Worm (Caenorhabditis elegans) whole organism, L4 larva: ENCODE results near the gene F54A3.6.

Experiments used
- F10B5.3 ChIP-seq: sonication (generic microtip); optimal IDR thresholded peaks from 2 replicates; lab custom pipeline; 2016; ENCODE audit warnings: mild to moderate bottlenecking, missing genetic modification characterization, missing compliant biosample characterization
- F44E2.7 ChIP-seq: fragments of 200-800 bp; sonication (Bioruptor generic); IDR thresholded peaks from 2 replicates; pipeline ENCODE4 v2.1.2; 2022; ENCODE audit warnings: missing genetic modification characterization, missing compliant biosample characterization
- T20F7.1 ChIP-seq: fragments of 200-800 bp; sonication (Bioruptor generic); optimal IDR thresholded peaks from 2 replicates; lab custom pipeline; 2018; ENCODE audit warnings: mild to moderate bottlenecking, missing genetic modification characterization, missing compliant biosample characterization
- Y105C5A.15 ChIP-seq: fragments of 200-800 bp; sonication (Bioruptor generic); IDR thresholded peaks from 2 replicates; pipeline ENCODE4 v1.3.6; 2022; ENCODE audit warnings: missing genetic modification characterization, missing compliant biosample characterization
- ZK546.5 ChIP-seq, 2 experiments: sonication (generic microtip); optimal IDR thresholded peaks; 2 replicates each; lab custom pipeline; 2017; ENCODE audit warnings: missing biosample characterization in 2 of 2, missing genetic modification characterization in 2 of 2
- aha-1 ChIP-seq: fragments of 150-350 bp; peaks from one replicate; lab custom pipeline; 2014; ENCODE audit warnings: missing biosample characterization, missing genetic modification characterization
- ama-1 ChIP-seq: fragments of 150-350 bp; optimal IDR thresholded peaks from 2 replicates; lab custom pipeline; 2014; ENCODE audit warnings: inconsistent platforms, mixed read lengths
- ceh-32 ChIP-seq: sonication (generic microtip); optimal IDR thresholded peaks from 2 replicates; lab custom pipeline; 2016; ENCODE audit warnings: mild to moderate bottlenecking, missing genetic modification characterization, missing compliant biosample characterization; ENCODE audit not compliant: poor library complexity
- ceh-44 ChIP-seq: fragments of 200-800 bp; sonication (Bioruptor generic); IDR thresholded peaks from 2 replicates; pipeline ENCODE4 v1.3.6; 2022; ENCODE audit warnings: missing genetic modification reagents, missing genetic modification characterization, missing compliant biosample characterization
- ceh-82 ChIP-seq: sonication (generic microtip); optimal IDR thresholded peaks from 2 replicates; lab custom pipeline; 2017; ENCODE audit warnings: missing biosample characterization, missing genetic modification characterization
- dpl-1 ChIP-seq: fragments of 150-350 bp; optimal IDR thresholded peaks from 2 replicates; lab custom pipeline; 2014; ENCODE audit warnings: missing biosample characterization, missing genetic modification reagents, missing genetic modification characterization
- egl-43 ChIP-seq: fragments of 200-800 bp; sonication (Bioruptor generic); IDR thresholded peaks from 2 replicates; pipeline ENCODE4 v1.3.6; 2022; ENCODE audit warnings: missing genetic modification reagents, missing genetic modification characterization, missing compliant biosample characterization
- hif-1 ChIP-seq, 2 experiments: sonication (generic microtip); optimal IDR thresholded peaks; 2 replicates each; lab custom pipeline; 2016 to 2017; ENCODE audit warnings: missing compliant biosample characterization in 2 of 2, missing genetic modification characterization in 2 of 2, missing genetic modification reagents in 2 of 2, missing genotype in 2 of 2, mild to moderate bottlenecking in 1 of 2
- hlh-11 ChIP-seq: fragments of 200-800 bp; sonication (Bioruptor generic); optimal IDR thresholded peaks from 2 replicates; lab custom pipeline; 2018; ENCODE audit warnings: mild to moderate bottlenecking, missing genetic modification characterization, missing compliant biosample characterization
- hlh-30 ChIP-seq: sonication (generic microtip); optimal IDR thresholded peaks from 2 replicates; lab custom pipeline; 2017; ENCODE audit warnings: antibody characterized with exemption, mild to moderate bottlenecking, missing genetic modification characterization, missing compliant biosample characterization; ENCODE audit not compliant: insufficient read depth
- hmg-1.1 ChIP-seq: fragments of 200-800 bp; sonication (Bioruptor generic); IDR thresholded peaks from 2 replicates; pipeline ENCODE4 v1.3.6; 2022; ENCODE audit warnings: missing genetic modification reagents, missing genetic modification characterization, missing compliant biosample characterization
- lim-7 ChIP-seq: fragments of 200-800 bp; sonication (Bioruptor generic); IDR thresholded peaks from 2 replicates; pipeline ENCODE4 v1.3.6; 2022; ENCODE audit warnings: missing genetic modification characterization, missing compliant biosample characterization
- lin-13 ChIP-seq: fragments of 150-350 bp; optimal IDR thresholded peaks from 2 replicates; lab custom pipeline; 2014; ENCODE audit warnings: missing biosample characterization, missing genetic modification reagents, missing genetic modification characterization
- lin-38 ChIP-seq: fragments of 200-800 bp; sonication (Bioruptor generic); IDR thresholded peaks from 2 replicates; pipeline ENCODE4 v1.3.6; 2022; ENCODE audit warnings: missing genetic modification reagents, missing genetic modification characterization, missing compliant biosample characterization
- lir-3 ChIP-seq: sonication (generic microtip); optimal IDR thresholded peaks from 2 replicates; lab custom pipeline; 2016; ENCODE audit warnings: mild to moderate bottlenecking, missing genetic modification characterization, missing compliant biosample characterization
- lsy-2 ChIP-seq, 2 experiments: fragments of 150-350 bp in 1 of 2; sonication (generic microtip) in 1 of 2; optimal IDR thresholded peaks; 2 replicates each; lab custom pipeline; 2014 to 2017; ENCODE audit warnings: missing biosample characterization in 2 of 2, missing genetic modification characterization in 2 of 2
- madf-9 ChIP-seq: fragments of 200-800 bp; sonication (Bioruptor generic); conservative IDR thresholded peaks from 2 replicates; pipeline ENCODE4 v1.3.6; 2022; ENCODE audit warnings: missing genetic modification reagents, missing genetic modification characterization, missing compliant biosample characterization
- mdt-29 ChIP-seq: fragments of 200-800 bp; sonication (Bioruptor generic); IDR thresholded peaks from 2 replicates; pipeline ENCODE4 v1.3.6; 2022; ENCODE audit warnings: missing genetic modification reagents, missing genetic modification characterization, missing compliant biosample characterization
- mep-1 ChIP-seq: fragments of 150-350 bp; sonication (generic microtip); optimal IDR thresholded peaks from 3 replicates; lab custom pipeline; 2014; ENCODE audit warnings: missing biosample characterization, missing genetic modification characterization
- mes-2 ChIP-seq: sonication (generic microtip); optimal IDR thresholded peaks from 2 replicates; lab custom pipeline; 2016; ENCODE audit warnings: missing genotype, mild to moderate bottlenecking, missing genetic modification characterization, missing compliant biosample characterization; ENCODE audit not compliant: poor library complexity, severe bottlenecking
- nhr-237 ChIP-seq: sonication (generic microtip); optimal IDR thresholded peaks from 2 replicates; lab custom pipeline; 2017; ENCODE audit warnings: missing biosample characterization, missing genetic modification characterization
- nhr-25 ChIP-seq: sonication (generic microtip); optimal IDR thresholded peaks from 2 replicates; lab custom pipeline; 2017; ENCODE audit warnings: missing genetic modification characterization, mild to moderate bottlenecking, missing compliant biosample characterization, antibody characterized with exemption, moderate library complexity, borderline replicate concordance; ENCODE audit not compliant: insufficient read depth
- rbr-2 ChIP-seq: sonication (generic microtip); optimal IDR thresholded peaks from 2 replicates; lab custom pipeline; 2016; ENCODE audit warnings: missing genotype, missing genetic modification characterization, missing compliant biosample characterization
- saeg-2 ChIP-seq: fragments of 200-800 bp; sonication (Bioruptor generic); IDR thresholded peaks from 2 replicates; pipeline ENCODE4 v1.3.6; 2022; ENCODE audit warnings: missing genetic modification reagents, missing genetic modification characterization, missing compliant biosample characterization
- set-16 ChIP-seq: fragments of 200-800 bp; sonication (Bioruptor generic); IDR thresholded peaks from 2 replicates; pipeline ENCODE4 v1.3.6; 2022; ENCODE audit warnings: missing genetic modification reagents, missing genetic modification characterization, missing compliant biosample characterization
- snpc-1.2 ChIP-seq: fragments of 200-800 bp; sonication (Bioruptor generic); IDR thresholded peaks from 2 replicates; pipeline ENCODE4 v1.3.6; 2022; ENCODE audit warnings: missing genetic modification reagents, missing genetic modification characterization, missing compliant biosample characterization
- unc-39 ChIP-seq: sonication (generic microtip); optimal IDR thresholded peaks from 2 replicates; lab custom pipeline; 2017; ENCODE audit warnings: missing biosample characterization, missing genetic modification characterization
- unc-62 ChIP-seq, 3 experiments: fragments of 150-350 bp in 1 of 3; sonication (generic microtip); optimal IDR thresholded peaks in 2 of 3; peaks in 1 of 3; 1 replicate in 1 of 3; 2 replicates in 2 of 3; lab custom pipeline; 2014 to 2017; ENCODE audit warnings: missing biosample characterization in 3 of 3, missing genetic modification characterization in 3 of 3, missing genetic modification reagents in 3 of 3, missing genotype in 1 of 3
- vab-7 ChIP-seq: fragments of 200-800 bp; sonication (Bioruptor generic); IDR thresholded peaks from 2 replicates; pipeline ENCODE4 v1.3.6; 2022; ENCODE audit warnings: missing genetic modification reagents, missing genetic modification characterization, missing compliant biosample characterization
- zfp-2 ChIP-seq: sonication (generic microtip); optimal IDR thresholded peaks from 2 replicates; lab custom pipeline; 2016; ENCODE audit warnings: mild to moderate bottlenecking, missing genetic modification characterization, missing compliant biosample characterization
- zfp-3 ChIP-seq: fragments of 200-800 bp; sonication (Bioruptor generic); conservative IDR thresholded peaks from 2 replicates; pipeline ENCODE4 v1.3.6; 2022; ENCODE audit warnings: missing genetic modification reagents, missing genetic modification characterization, missing compliant biosample characterization
- zip-2 ChIP-seq: fragments of 150-350 bp; optimal IDR thresholded peaks from 2 replicates; lab custom pipeline; 2014; ENCODE audit warnings: missing biosample characterization, missing genetic modification characterization

F54A3.6 gene

DNA sequence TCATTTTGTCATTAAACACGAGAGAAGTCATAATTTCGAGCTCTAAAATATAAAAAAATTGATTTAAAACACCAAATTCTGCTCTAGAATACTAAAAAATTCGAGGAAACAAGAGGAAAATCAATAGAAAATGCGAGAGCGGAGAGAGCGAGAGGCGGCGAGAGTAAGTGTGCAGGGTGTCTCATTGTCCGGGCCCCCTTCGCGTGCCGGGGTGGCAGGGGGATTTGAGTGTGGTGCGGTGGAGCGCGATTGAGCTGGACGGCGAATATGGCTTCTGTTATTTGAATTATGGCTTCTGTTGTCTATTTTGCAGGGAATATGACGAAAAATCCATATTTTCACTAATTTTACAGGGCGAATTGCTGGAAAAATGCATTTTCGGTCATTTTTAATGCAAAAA lies 12.4 kb downstream of the F54A3.6 start, which contains the start of gene Y59C2A.3:
Gene Y59C2A.3 (minus strand): TSS at position 42 of the 400 bp plus-strand sequence.
- peak; percentile 17 for TF ChIP-seq hlh-11 (tag; lab: Kevin White, UChicago)
- 0 out of 2 replicates have a peak, but pooled peaks have one; percentile 18 for TF ChIP-seq hmg-1.1 (GFP tag; lab: Robert Waterston, UW)
- TF ChIP-seq mep-1 (tag; lab: Kevin White, UChicago): peak; percentile 50
- TF ChIP-seq unc-39 (tag; lab: Kevin White, UChicago): no peak
- peak in 1 of 2 experiments; percentile 51 for TF ChIP-seq lsy-2 (tag; optimal IDR thresholded peaks at IDR 0.05; lab: Kevin White, UChicago)
- TF ChIP-seq aha-1 (tag; lab: Kevin White, UChicago): peak; percentile 58
- TF ChIP-seq F10B5.3: no peak
- TF ChIP-seq vab-7: no peak
- TF ChIP-seq ceh-32 (tag; lab: Kevin White, UChicago): no peak
- TF ChIP-seq saeg-2 (GFP tag; lab: Robert Waterston, UW): no peak
- TF ChIP-seq rbr-2 (tag; lab: Kevin White, UChicago): peak; percentile 65
- no peak for TF ChIP-seq lim-7 (GFP tag; lab: Robert Waterston, UW)
- no peak for TF ChIP-seq nhr-25
- TF ChIP-seq hif-1 (tag; optimal IDR thresholded peaks at IDR 0.05; lab: Kevin White, UChicago): no peak
- peak; percentile 80 for TF ChIP-seq set-16 (GFP tag; lab: Robert Waterston, UW)
- no peak for TF ChIP-seq ZK546.5 (tag; optimal IDR thresholded peaks at IDR 0.05; lab: Kevin White, UChicago)
- no peak for TF ChIP-seq ama-1 (lab: Kevin White, UChicago)
- TF ChIP-seq dpl-1 (GFP tag; lab: Kevin White, UChicago): peak; percentile 19
- TF ChIP-seq egl-43 (GFP tag; lab: Robert Waterston, UW): no peak
- TF ChIP-seq lin-38 (GFP tag; lab: Robert Waterston, UW): peak; percentile 77
- TF ChIP-seq F44E2.7: no peak
- TF ChIP-seq Y105C5A.15: no peak
- no peak for TF ChIP-seq nhr-237 (tag; lab: Kevin White, UChicago)
- TF ChIP-seq zip-2: no peak
- peak; percentile 52 for TF ChIP-seq hlh-30 (tag; lab: Kevin White, UChicago)
- no peak for TF ChIP-seq lir-3 (tag; lab: Kevin White, UChicago)
- TF ChIP-seq ceh-44 (GFP tag; lab: Robert Waterston, UW): no peak
- no peak for TF ChIP-seq zfp-2 (tag; lab: Kevin White, UChicago)
- TF ChIP-seq T20F7.1 (GFP tag; lab: Kevin White, UChicago): no peak
- TF ChIP-seq lin-13 (GFP tag; lab: Kevin White, UChicago): no peak
- TF ChIP-seq zfp-3 (GFP tag; lab: Robert Waterston, UW): no peak
- peak; percentile 72 for TF ChIP-seq mes-2
- TF ChIP-seq mdt-29 (GFP tag; lab: Robert Waterston, UW): no peak
- TF ChIP-seq ceh-82 (tag; lab: Kevin White, UChicago): no peak
- TF ChIP-seq snpc-1.2 (GFP tag; lab: Robert Waterston, UW): no peak
- TF ChIP-seq madf-9 (GFP tag; lab: Robert Waterston, UW): no peak

DNA sequence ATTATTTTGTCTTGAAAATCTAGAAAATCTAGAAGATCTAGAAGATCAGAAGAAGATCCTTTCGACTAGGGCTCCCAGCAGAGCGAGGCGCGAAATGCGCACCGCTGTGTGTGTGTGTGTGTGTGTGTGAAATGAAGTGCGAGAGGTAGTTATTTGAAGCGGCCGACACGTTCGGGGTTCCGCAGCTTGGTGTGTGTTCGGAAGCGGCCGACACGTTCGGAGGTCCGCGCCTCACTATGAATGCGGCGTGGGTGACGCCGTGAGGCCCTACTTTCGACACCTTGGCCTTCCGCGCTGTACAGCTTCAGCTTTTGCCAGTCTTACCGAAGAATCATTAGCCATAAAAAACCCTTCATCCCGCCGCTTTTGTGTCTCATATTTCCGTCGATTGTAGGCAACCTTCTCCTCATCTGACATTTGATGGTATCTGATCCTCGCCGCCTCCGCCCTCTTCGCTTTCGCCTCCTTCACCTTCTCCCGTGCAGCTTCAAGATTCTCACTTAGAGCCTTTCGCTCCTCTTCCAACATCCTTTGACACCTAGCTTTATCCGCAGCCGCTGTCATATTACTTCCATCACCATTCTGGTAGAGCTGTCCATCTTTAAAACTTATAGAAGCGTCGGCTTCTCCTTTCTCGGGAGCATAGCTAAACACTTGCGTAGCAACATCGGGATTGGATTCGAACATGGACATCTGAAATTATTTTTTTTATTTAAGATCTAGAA lies 15.2 kb downstream of the F54A3.6 start:
- TF ChIP-seq unc-62 (GFP tag; optimal IDR thresholded peaks at IDR 0.05 in 1 of 2; lab: Kevin White, UChicago) (peak in 1 of 2 experiments; percentile 90), unc-62 (tag; optimal IDR thresholded peaks at IDR 0.05; lab: Kevin White, UChicago) (no peak), set-16 (GFP tag; lab: Robert Waterston, UW) (peak; percentile 53; the same call in 1 of the 2 replicates), aha-1 (tag; lab: Kevin White, UChicago) (peak; percentile 96), lin-13 (GFP tag; lab: Kevin White, UChicago) (no peak)
